Worm (Caenorhabditis elegans) whole organism, L2 larva: ENCODE results near the gene srg-67.

Experiments
- aly-2 ChIP-seq: fragments of 150-350 bp; optimal IDR thresholded peaks from 2 replicates; lab custom pipeline; 2014; ENCODE audit warnings: missing biosample characterization, missing genetic modification characterization
- ceh-16 ChIP-seq: fragments of 150-350 bp; optimal IDR thresholded peaks from 2 replicates; lab custom pipeline; 2014; ENCODE audit warnings: missing biosample characterization, missing genetic modification characterization
- lin-39 ChIP-seq: fragments of 150-350 bp; optimal IDR thresholded peaks from 2 replicates; lab custom pipeline; 2014; ENCODE audit warnings: missing biosample characterization, missing genetic modification reagents, missing genetic modification characterization
- nhr-21 ChIP-seq: fragments of 150-350 bp; optimal IDR thresholded peaks from 2 replicates; lab custom pipeline; 2014; ENCODE audit warnings: missing biosample characterization, missing genetic modification characterization
- zag-1 ChIP-seq: fragments of 150-350 bp; optimal IDR thresholded peaks from 2 replicates; lab custom pipeline; 2014; ENCODE audit warnings: missing biosample characterization, missing genetic modification characterization

DNA sequence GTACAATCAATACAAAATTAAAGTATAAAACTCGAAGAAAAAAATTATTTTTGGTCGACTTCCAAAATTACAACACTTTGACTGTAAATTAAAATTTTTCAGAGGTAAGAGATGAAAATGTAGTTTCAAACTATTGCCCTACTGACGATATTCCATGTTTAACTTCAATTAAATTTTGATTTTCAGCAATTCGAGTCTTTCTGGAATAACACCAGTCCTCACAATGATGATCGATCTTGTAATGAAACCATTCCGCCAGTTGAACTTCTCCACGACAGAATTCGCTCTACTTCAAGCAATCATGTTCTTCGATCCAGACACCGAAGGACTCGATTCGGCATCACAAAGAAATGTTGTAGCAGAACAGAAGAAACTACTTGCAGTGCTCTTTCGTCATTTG lies 46.3 kb upstream of the srg-67 start:
- no peak for TF ChIP-seq lin-39 (tag; lab: Kevin White, UChicago)
- no peak for TF ChIP-seq zag-1 (tag; lab: Kevin White, UChicago)
- TF ChIP-seq ceh-16 (tag; lab: Kevin White, UChicago): no peak
- TF ChIP-seq nhr-21 (tag; lab: Kevin White, UChicago): no peak
- TF ChIP-seq aly-2 (tag; lab: Kevin White, UChicago): no peak
